Fruit fly (Drosophila melanogaster) whole organism, embryonic: Measurements from ENCODE around the gene Jhbp1.

ENCODE experiments used
- Atf3 ChIP-seq: fragments of 200-800 bp; sonication (Bioruptor generic); optimal IDR thresholded peaks from 3 replicates; lab custom pipeline; 2016; ENCODE audit warnings: missing biosample characterization, missing genetic modification characterization
- Atf6 ChIP-seq: fragments of 200-800 bp; sonication (Bioruptor generic); IDR thresholded peaks from 2 replicates; pipeline ENCODE4 v1.3.6; 2022; ENCODE audit warnings: missing biosample characterization, missing genetic modification characterization
- B-H2 ChIP-seq: fragments of 200-800 bp; sonication (Bioruptor generic); optimal IDR thresholded peaks from 2 replicates; lab custom pipeline; 2018; ENCODE audit warnings: missing biosample characterization, mild to moderate bottlenecking, missing genetic modification characterization
- CG12391 ChIP-seq: fragments of 200-800 bp; sonication (Bioruptor generic); optimal IDR thresholded peaks from 3 replicates; lab custom pipeline; 2018; ENCODE audit warnings: missing biosample characterization, mild to moderate bottlenecking, missing genetic modification characterization, moderate library complexity
- CG12744 ChIP-seq: fragments of 200-800 bp; sonication (Bioruptor generic); optimal IDR thresholded peaks from 2 replicates; lab custom pipeline; 2016; ENCODE audit warnings: missing biosample characterization, missing genetic modification characterization
- CG12942 ChIP-seq: fragments of 200-800 bp; sonication (Bioruptor generic); optimal IDR thresholded peaks from 3 replicates; lab custom pipeline; 2016; ENCODE audit warnings: missing biosample characterization, missing genetic modification characterization
- CG13123 ChIP-seq: fragments of 200-800 bp; sonication (Bioruptor generic); optimal IDR thresholded peaks from 2 replicates; lab custom pipeline; 2016; ENCODE audit warnings: missing biosample characterization, missing genetic modification characterization
- CG1529 ChIP-seq: fragments of 200-800 bp; sonication (Bioruptor generic); optimal IDR thresholded peaks from 3 replicates; lab custom pipeline; 2018; ENCODE audit warnings: missing biosample characterization, missing genetic modification characterization
- CG1602 ChIP-seq: fragments of 200-800 bp; sonication (Bioruptor generic); optimal IDR thresholded peaks from 3 replicates; lab custom pipeline; 2016; ENCODE audit warnings: missing biosample characterization, missing genetic modification characterization
- CG17829 ChIP-seq: fragments of 200-800 bp; optimal IDR thresholded peaks from 2 replicates; lab custom pipeline; 2019; ENCODE audit warnings: missing biosample characterization, mild to moderate bottlenecking, missing genetic modification characterization, moderate library complexity
- CG2199 ChIP-seq: fragments of 200-800 bp; sonication (Bioruptor generic); IDR thresholded peaks from 3 replicates; pipeline ENCODE4 v1.3.6; 2022; ENCODE audit warnings: missing biosample characterization, missing genetic modification characterization
- CG30403 ChIP-seq: fragments of 200-800 bp; sonication (Bioruptor generic); optimal IDR thresholded peaks from 3 replicates; lab custom pipeline; 2016; ENCODE audit warnings: missing biosample characterization, missing genetic modification characterization
- CG33557 ChIP-seq: fragments of 200-800 bp; sonication (Bioruptor generic); optimal IDR thresholded peaks from 2 replicates; lab custom pipeline; 2019; ENCODE audit warnings: missing biosample characterization, mild to moderate bottlenecking, missing genetic modification characterization, moderate library complexity
- CG34422 ChIP-seq: fragments of 200-800 bp; sonication (Bioruptor generic); IDR thresholded peaks from 3 replicates; pipeline ENCODE4 v1.3.6; 2022; ENCODE audit warnings: missing biosample characterization, missing genetic modification characterization
- CG43689 ChIP-seq: fragments of 200-800 bp; sonication (Bioruptor generic); IDR thresholded peaks from 2 replicates; pipeline ENCODE4 v1.3.6; 2022; ENCODE audit warnings: missing biosample characterization, missing genetic modification characterization
- CG4820 ChIP-seq: fragments of 200-800 bp; sonication (Bioruptor generic); optimal IDR thresholded peaks from 3 replicates; lab custom pipeline; 2016; ENCODE audit warnings: missing biosample characterization, missing genetic modification characterization
- CG5180 ChIP-seq: fragments of 200-800 bp; sonication (Bioruptor generic); optimal IDR thresholded peaks from 3 replicates; lab custom pipeline; 2017; ENCODE audit warnings: missing biosample characterization, missing genetic modification characterization, mild to moderate bottlenecking, moderate library complexity, missing genetic modification reagents
- Dfd ChIP-seq, 2 experiments: fragments of >200 bp; optimal IDR thresholded peaks; 2 replicates each; lab custom pipeline; 2017; ENCODE audit warnings: missing biosample characterization in 2 of 2, missing genetic modification characterization in 2 of 2
- E2f2 ChIP-seq: fragments of 200-800 bp; sonication (Bioruptor generic); IDR thresholded peaks from 2 replicates; pipeline ENCODE4 v1.3.6; 2022; ENCODE audit warnings: missing biosample characterization, missing genetic modification characterization
- Elba2 ChIP-seq: fragments of 200-800 bp; sonication (Bioruptor generic); optimal IDR thresholded peaks from 3 replicates; lab custom pipeline; 2016; ENCODE audit warnings: missing biosample characterization, missing genetic modification characterization
- Ets97D ChIP-seq: fragments of 200-800 bp; sonication (Bioruptor generic); optimal IDR thresholded peaks from 3 replicates; lab custom pipeline; 2016; ENCODE audit warnings: missing biosample characterization, missing genetic modification characterization
- Gug ChIP-seq: fragments of 200-800 bp; sonication (Bioruptor generic); IDR thresholded peaks from 4 replicates; pipeline ENCODE4 v1.3.6; 2022; ENCODE audit warnings: missing biosample characterization, missing genetic modification characterization
- Hand ChIP-seq: fragments of 200-800 bp; sonication (Bioruptor generic); optimal IDR thresholded peaks from 2 replicates; lab custom pipeline; 2017; ENCODE audit warnings: mild to moderate bottlenecking, missing biosample characterization, missing genetic modification reagents, missing genetic modification characterization
- HmgZ ChIP-seq: fragments of 200-800 bp; sonication (Bioruptor generic); optimal IDR thresholded peaks from 2 replicates; lab custom pipeline; 2018; ENCODE audit warnings: missing biosample characterization, mild to moderate bottlenecking, missing genetic modification characterization
- Hr51 ChIP-seq, 2 experiments: fragments of 200-800 bp; sonication (Bioruptor generic); optimal IDR thresholded peaks; 2 replicates in 1 of 2; 3 replicates in 1 of 2; lab custom pipeline; 2016 to 2018; ENCODE audit warnings: missing biosample characterization in 2 of 2, missing genetic modification characterization in 2 of 2, mild to moderate bottlenecking in 1 of 2, moderate library complexity in 1 of 2
- Mrtf ChIP-seq: fragments of 200-800 bp; sonication (Bioruptor generic); IDR thresholded peaks from 3 replicates; pipeline ENCODE4 v1.3.6; 2022; ENCODE audit warnings: missing biosample characterization, missing genetic modification characterization
- Neu2 ChIP-seq: fragments of 200-800 bp; sonication (Bioruptor generic); optimal IDR thresholded peaks from 3 replicates; lab custom pipeline; 2016; ENCODE audit warnings: missing biosample characterization, missing genetic modification characterization, borderline replicate concordance
- NfI ChIP-seq: fragments of 200-800 bp; sonication (Bioruptor generic); optimal IDR thresholded peaks from 3 replicates; lab custom pipeline; 2018; ENCODE audit warnings: missing biosample characterization, mild to moderate bottlenecking, missing genetic modification characterization, moderate library complexity
- Oaz ChIP-seq: fragments of 200-800 bp; sonication (Bioruptor generic); IDR thresholded peaks from 2 replicates; pipeline ENCODE4 v1.3.6; 2022; ENCODE audit warnings: missing biosample characterization, missing genetic modification characterization
- Stat92E ChIP-seq, 3 experiments: fragments of >200 bp in 2 of 3; fragments of 200-800 bp in 1 of 3; sonication (Bioruptor generic) in 1 of 3; optimal IDR thresholded peaks; 2 replicates each; lab custom pipeline; 2017 to 2019; ENCODE audit warnings: missing biosample characterization in 3 of 3, missing genetic modification characterization in 3 of 3, mild to moderate bottlenecking in 1 of 3, moderate library complexity in 1 of 3
- Xbp1 ChIP-seq: fragments of 200-800 bp; sonication (Bioruptor generic); optimal IDR thresholded peaks from 3 replicates; lab custom pipeline; 2016; ENCODE audit warnings: missing biosample characterization, mild to moderate bottlenecking, missing genetic modification characterization
- ac ChIP-seq: fragments of 200-800 bp; sonication (Bioruptor generic); optimal IDR thresholded peaks from 3 replicates; lab custom pipeline; 2017; ENCODE audit warnings: missing biosample characterization, mild to moderate bottlenecking, missing genetic modification characterization
- chm ChIP-seq: fragments of 200-800 bp; sonication (Bioruptor generic); IDR thresholded peaks from 2 replicates; pipeline ENCODE4 v1.3.6; 2022; ENCODE audit warnings: missing biosample characterization, missing genetic modification characterization
- crol ChIP-seq: fragments of 200-800 bp; sonication (Bioruptor generic); IDR thresholded peaks from 2 replicates; pipeline ENCODE4 v1.3.6; 2022; ENCODE audit warnings: missing biosample characterization, missing genetic modification characterization
- emc ChIP-seq: fragments of 200-800 bp; sonication (Bioruptor generic); optimal IDR thresholded peaks from 2 replicates; lab custom pipeline; 2016; ENCODE audit warnings: missing biosample characterization, missing genetic modification characterization
- ems ChIP-seq: fragments of 200-800 bp; sonication (Bioruptor generic); optimal IDR thresholded peaks from 3 replicates; lab custom pipeline; 2016; ENCODE audit warnings: missing biosample characterization, missing genetic modification characterization
- en ChIP-seq: fragments of 200-800 bp; sonication (Bioruptor generic); optimal IDR thresholded peaks from 2 replicates; lab custom pipeline; 2016; ENCODE audit warnings: missing biosample characterization, missing genetic modification characterization
- gro ChIP-seq: fragments of 200-800 bp; sonication (Bioruptor generic); optimal IDR thresholded peaks from 2 replicates; lab custom pipeline; 2016; ENCODE audit warnings: missing biosample characterization, missing genetic modification characterization
- insv ChIP-seq, 2 experiments: fragments of 200-800 bp; sonication (Bioruptor generic); optimal IDR thresholded peaks; 3 replicates each; lab custom pipeline; 2016 to 2018; ENCODE audit warnings: missing biosample characterization in 2 of 2, missing genetic modification characterization in 2 of 2
- lilli ChIP-seq: fragments of 200-800 bp; sonication (Bioruptor generic); optimal IDR thresholded peaks from 3 replicates; lab custom pipeline; 2016; ENCODE audit warnings: missing biosample characterization, missing genetic modification characterization
- nerfin-2 ChIP-seq: fragments of 200-800 bp; sonication (Bioruptor generic); IDR thresholded peaks from 2 replicates; pipeline ENCODE4 v1.3.6; 2022; ENCODE audit warnings: missing biosample characterization, missing genetic modification characterization; ENCODE audit not compliant: partially characterized antibody
- pan ChIP-seq, 4 experiments: fragments of >200 bp in 3 of 4; fragments of 200-800 bp in 1 of 4; sonication (Bioruptor generic) in 1 of 4; optimal IDR thresholded peaks in 3 of 4; IDR thresholded peaks in 1 of 4; 2 replicates each; pipeline versions ENCODE4 v1.3.6 to Lab custom; 2017 to 2022; ENCODE audit warnings: missing biosample characterization in 2 of 4, missing genetic modification characterization in 2 of 4, mixed read lengths in 1 of 4
- pb ChIP-seq: fragments of 200-800 bp; sonication (Bioruptor generic); optimal IDR thresholded peaks from 3 replicates; lab custom pipeline; 2016; ENCODE audit warnings: missing biosample characterization, missing genetic modification characterization
- peb ChIP-seq: fragments of 200-800 bp; sonication (Bioruptor generic); IDR thresholded peaks from 2 replicates; pipeline ENCODE4 v1.3.6; 2022; ENCODE audit warnings: missing biosample characterization, missing genetic modification characterization
- pfk ChIP-seq: fragments of 200-800 bp; sonication (Bioruptor generic); optimal IDR thresholded peaks from 2 replicates; lab custom pipeline; 2018; ENCODE audit warnings: missing biosample characterization, mild to moderate bottlenecking, missing genetic modification characterization, moderate library complexity
- pum ChIP-seq: fragments of 200-800 bp; sonication (Bioruptor generic); optimal IDR thresholded peaks from 2 replicates; lab custom pipeline; 2016; ENCODE audit warnings: missing biosample characterization, missing genetic modification characterization
- shn ChIP-seq: fragments of 200-800 bp; sonication (Bioruptor generic); optimal IDR thresholded peaks from 3 replicates; lab custom pipeline; 2016; ENCODE audit warnings: missing biosample characterization, missing genetic modification characterization
- tgo ChIP-seq: fragments of 200-800 bp; sonication (Bioruptor generic); IDR thresholded peaks from 3 replicates; pipeline ENCODE4 v1.3.6; 2022; ENCODE audit warnings: missing biosample characterization, missing genetic modification characterization
- trh ChIP-seq: fragments of 200-800 bp; sonication (Bioruptor generic); optimal IDR thresholded peaks from 2 replicates; lab custom pipeline; 2016; ENCODE audit warnings: missing biosample characterization, missing genetic modification characterization

Gene Jhbp1

dm6 chr3R:4970415-4971140, 5.3 kb downstream of the Jhbp1 start (continued):
- TF ChIP-seq Hand (GFP tag; lab: Kevin White, UChicago) (no peak), pfk (no peak), en (GFP tag; lab: Kevin White, UChicago) (peak; percentile 4), Xbp1 (GFP tag; lab: Kevin White, UChicago) (peak; percentile 87), CG2199 (GFP tag; lab: Robert Waterston, UW) (peak; percentile 85; the same call in 2 of the 3 replicates), lilli (GFP tag; lab: Kevin White, UChicago) (peak; percentile 61), shn (GFP tag; lab: Kevin White, UChicago) (peak; percentile 70), Dfd (GFP tag; optimal IDR thresholded peaks at IDR 0.05; lab: Kevin White, UChicago) (peak in 1 of 2 experiments; percentile 38), Mrtf (GFP tag; lab: Robert Waterston, UW) (peak; percentile 83; the same call in 2 of the 3 replicates), Stat92E (GFP tag; optimal IDR thresholded peaks at IDR 0.05; lab: Kevin White, UChicago) (no peak), pum (GFP tag; lab: Kevin White, UChicago) (peak; percentile 80), chm (GFP tag; lab: Robert Waterston, UW) (peak; percentile 71), CG17829 (tag; lab: Kevin White, UChicago) (peak; percentile 53), Neu2 (GFP tag; lab: Kevin White, UChicago) (peak; percentile 12), tgo (GFP tag; lab: Robert Waterston, UW) (peak; percentile 51; the same call in 2 of the 3 replicates), CG12744 (GFP tag; lab: Kevin White, UChicago) (peak; percentile 1), peb (GFP tag; lab: Robert Waterston, UW) (0 out of 2 replicates have a peak, but pooled peaks have one; percentile 33), emc (GFP tag; lab: Kevin White, UChicago) (peak; percentile 51), CG4820 (peak; percentile 39), CG5180 (GFP tag; lab: Kevin White, UChicago) (no peak), CG12391 (peak; percentile 35), gro (GFP tag; lab: Kevin White, UChicago) (peak; percentile 1), CG43689 (no peak), Atf6 (no peak), Oaz (0 out of 2 replicates have a peak, but pooled peaks have one; percentile 31), Elba2 (GFP tag; lab: Kevin White, UChicago) (no peak), ac (GFP tag; lab: Kevin White, UChicago) (no peak), ems (GFP tag; lab: Kevin White, UChicago) (peak; percentile 48), pb (GFP tag; lab: Kevin White, UChicago) (no peak), HmgZ (tag; lab: Kevin White, UChicago) (peak; percentile 67), Gug (GFP tag; lab: Robert Waterston, UW) (peak; percentile 41; the same call in 2 of the 4 replicates), CG13123 (GFP tag; lab: Kevin White, UChicago) (peak; percentile 51), CG33557 (GFP tag; lab: Kevin White, UChicago) (no peak), crol (GFP tag; lab: Robert Waterston, UW) (no peak), nerfin-2 (GFP tag; lab: Robert Waterston, UW) (no peak), CG30403 (GFP tag; lab: Kevin White, UChicago) (peak; percentile 73), CG34422 (GFP tag; lab: Robert Waterston, UW) (peak; percentile 83; the same call in 2 of the 3 replicates), CG1529 (no peak), B-H2 (GFP tag; lab: Kevin White, UChicago) (peak; percentile 48), CG1602 (GFP tag; lab: Kevin White, UChicago) (peak; percentile 69), insv (GFP tag; optimal IDR thresholded peaks at IDR 0.05; lab: Kevin White, UChicago) (peak in 1 of 2 experiments; percentile 82), pan (optimal IDR thresholded peaks at IDR 0.05; lab: Kevin White, UChicago) (no peak), pan (GFP tag; optimal IDR thresholded peaks at IDR 0.05 in 1 of 2, IDR thresholded peaks at IDR 0.05 in 1 of 2) (peak in 1 of 2 experiments; percentile 64), NfI (GFP tag; lab: Kevin White, UChicago) (peak; percentile 68), trh (GFP tag; lab: Kevin White, UChicago) (no peak), E2f2 (GFP tag; lab: Robert Waterston, UW) (peak; percentile 37; the same call in 1 of the 2 replicates), CG12942 (GFP tag; lab: Kevin White, UChicago) (peak; percentile 53), Ets97D (peak; percentile 54), Hr51 (GFP tag; optimal IDR thresholded peaks at IDR 0.05; lab: Kevin White, UChicago) (peak; percentile 28 to 67), Atf3 (peak; percentile 13)
